Fruit fly (Drosophila melanogaster) whole organism, embryonic: Measurements from ENCODE around the gene lilli.

ENCODE experiments used
- ATbp ChIP-seq: fragments of 200-800 bp; sonication (Bioruptor generic); optimal IDR thresholded peaks from 2 replicates; lab custom pipeline; 2017; ENCODE audit warnings: missing biosample characterization, mild to moderate bottlenecking, missing genetic modification characterization, missing genetic modification reagents
- Atf3 ChIP-seq: fragments of 200-800 bp; sonication (Bioruptor generic); optimal IDR thresholded peaks from 3 replicates; lab custom pipeline; 2016; ENCODE audit warnings: missing biosample characterization, missing genetic modification characterization
- CG10321 ChIP-seq: fragments of 200-800 bp; sonication (Bioruptor generic); IDR thresholded peaks from 2 replicates; pipeline ENCODE4 v1.3.6; 2022; ENCODE audit warnings: missing biosample characterization, missing genetic modification characterization
- CG10565 ChIP-seq: fragments of 200-800 bp; sonication (Bioruptor generic); optimal IDR thresholded peaks from 3 replicates; lab custom pipeline; 2016; ENCODE audit warnings: missing biosample characterization, mild to moderate bottlenecking, missing genetic modification characterization
- CG10979 ChIP-seq: fragments of 200-800 bp; sonication (Bioruptor generic); optimal IDR thresholded peaks from 2 replicates; lab custom pipeline; 2018; ENCODE audit warnings: missing biosample characterization, mild to moderate bottlenecking, missing genetic modification characterization, moderate library complexity
- CG11456 ChIP-seq: fragments of 200-800 bp; sonication (Bioruptor generic); IDR thresholded peaks from 3 replicates; pipeline ENCODE4 v1.3.6; 2022; ENCODE audit warnings: missing biosample characterization, missing genetic modification characterization
- CG13894 ChIP-seq: fragments of 200-800 bp; sonication (Bioruptor generic); optimal IDR thresholded peaks from 3 replicates; lab custom pipeline; 2018; ENCODE audit warnings: missing biosample characterization, mild to moderate bottlenecking, missing genetic modification characterization, moderate library complexity
- CG14965 ChIP-seq: fragments of 200-800 bp; sonication (Bioruptor generic); optimal IDR thresholded peaks from 2 replicates; lab custom pipeline; 2016; ENCODE audit warnings: missing biosample characterization, missing genetic modification characterization, borderline replicate concordance
- CG15011 ChIP-seq: fragments of 200-800 bp; sonication (Bioruptor generic); optimal IDR thresholded peaks from 3 replicates; lab custom pipeline; 2018; ENCODE audit warnings: missing biosample characterization, mild to moderate bottlenecking, missing genetic modification characterization
- CG15269 ChIP-seq: fragments of 200-800 bp; sonication (Bioruptor generic); optimal IDR thresholded peaks from 2 replicates; lab custom pipeline; 2018; ENCODE audit warnings: missing biosample characterization, mild to moderate bottlenecking, missing genetic modification characterization, moderate library complexity
- CG1647 ChIP-seq: fragments of 200-800 bp; sonication (Bioruptor generic); optimal IDR thresholded peaks from 3 replicates; lab custom pipeline; 2016; ENCODE audit warnings: missing biosample characterization, missing genetic modification characterization
- CG17568 ChIP-seq: fragments of 200-800 bp; sonication (Bioruptor generic); optimal IDR thresholded peaks from 2 replicates; lab custom pipeline; 2018; ENCODE audit warnings: missing biosample characterization, mild to moderate bottlenecking, missing genetic modification characterization, moderate library complexity
- CG17829 ChIP-seq: fragments of 200-800 bp; optimal IDR thresholded peaks from 2 replicates; lab custom pipeline; 2019; ENCODE audit warnings: missing biosample characterization, mild to moderate bottlenecking, missing genetic modification characterization, moderate library complexity
- CG2875 ChIP-seq: fragments of 200-800 bp; sonication (Bioruptor generic); optimal IDR thresholded peaks from 2 replicates; lab custom pipeline; 2017; ENCODE audit warnings: missing biosample characterization, mild to moderate bottlenecking, missing genetic modification characterization, missing genetic modification reagents
- CG30403 ChIP-seq: fragments of 200-800 bp; sonication (Bioruptor generic); optimal IDR thresholded peaks from 3 replicates; lab custom pipeline; 2016; ENCODE audit warnings: missing biosample characterization, missing genetic modification characterization
- CG6813 ChIP-seq: fragments of 200-800 bp; sonication (Bioruptor generic); optimal IDR thresholded peaks from 2 replicates; lab custom pipeline; 2017; ENCODE audit warnings: missing biosample characterization, missing genetic modification characterization, mild to moderate bottlenecking, moderate library complexity, missing genetic modification reagents
- CG7556 ChIP-seq: fragments of 200-800 bp; sonication (Bioruptor generic); optimal IDR thresholded peaks from 2 replicates; lab custom pipeline; 2017; ENCODE audit warnings: missing biosample characterization, mild to moderate bottlenecking, missing genetic modification characterization
- CG7786 ChIP-seq: fragments of 200-800 bp; sonication (Bioruptor generic); optimal IDR thresholded peaks from 2 replicates; lab custom pipeline; 2016; ENCODE audit warnings: missing biosample characterization, missing genetic modification characterization
- CG8089 ChIP-seq: fragments of 200-800 bp; sonication (Bioruptor generic); optimal IDR thresholded peaks from 3 replicates; lab custom pipeline; 2016; ENCODE audit warnings: missing biosample characterization, missing genetic modification characterization
- CG8478 ChIP-seq: fragments of >200 bp; optimal IDR thresholded peaks from 2 replicates; lab custom pipeline; 2018
- CG8765 ChIP-seq: fragments of 200-800 bp; sonication (Bioruptor generic); IDR thresholded peaks from 2 replicates; pipeline ENCODE4 v1.3.6; 2022; ENCODE audit warnings: missing biosample characterization, missing genetic modification characterization
- D19B ChIP-seq: fragments of 200-800 bp; sonication (Bioruptor generic); optimal IDR thresholded peaks from 2 replicates; lab custom pipeline; 2017; ENCODE audit warnings: missing biosample characterization, mild to moderate bottlenecking, missing genetic modification characterization
- Dll ChIP-seq: fragments of 200-800 bp; sonication (Bioruptor generic); IDR thresholded peaks from 4 replicates; pipeline ENCODE4 v1.3.6; 2022; ENCODE audit warnings: missing biosample characterization, missing genetic modification characterization; ENCODE audit not compliant: partially characterized antibody
- Eip74EF ChIP-seq, 2 experiments: fragments of 200-800 bp in 1 of 2; fragments of >200 bp in 1 of 2; sonication (Bioruptor generic) in 1 of 2; optimal IDR thresholded peaks; 2 replicates each; lab custom pipeline; 2017 to 2019; ENCODE audit warnings: missing biosample characterization in 2 of 2, missing genetic modification characterization in 2 of 2, mild to moderate bottlenecking in 1 of 2, moderate library complexity in 1 of 2
- Hr3 ChIP-seq: fragments of 200-800 bp; sonication (Bioruptor generic); optimal IDR thresholded peaks from 3 replicates; lab custom pipeline; 2016; ENCODE audit warnings: missing biosample characterization, missing genetic modification characterization
- Lhr ChIP-seq: fragments of 200-800 bp; sonication (Bioruptor generic); optimal IDR thresholded peaks from 3 replicates; lab custom pipeline; 2017; ENCODE audit warnings: mild to moderate bottlenecking, missing biosample characterization, missing genetic modification reagents, missing genetic modification characterization
- Six4 ChIP-seq: fragments of 200-800 bp; sonication (Bioruptor generic); optimal IDR thresholded peaks from 2 replicates; lab custom pipeline; 2016; ENCODE audit warnings: missing biosample characterization, missing genetic modification characterization
- abd-A ChIP-seq: fragments of 200-800 bp; sonication (Bioruptor generic); optimal IDR thresholded peaks from 3 replicates; lab custom pipeline; 2019; ENCODE audit warnings: missing biosample characterization, mild to moderate bottlenecking, missing genetic modification characterization, moderate library complexity
- amos ChIP-seq: fragments of 200-800 bp; sonication (Bioruptor generic); IDR thresholded peaks from 2 replicates; pipeline ENCODE4 v1.3.6; 2022; ENCODE audit warnings: missing biosample characterization, missing genetic modification characterization; ENCODE audit not compliant: partially characterized antibody
- az2 ChIP-seq: fragments of 200-800 bp; sonication (Bioruptor generic); optimal IDR thresholded peaks from 3 replicates; lab custom pipeline; 2016; ENCODE audit warnings: missing biosample characterization, missing genetic modification characterization
- cad ChIP-seq: fragments of >200 bp; optimal IDR thresholded peaks from 2 replicates; lab custom pipeline; 2017; ENCODE audit warnings: missing biosample characterization, missing genetic modification characterization
- cato ChIP-seq: fragments of 200-800 bp; sonication (Bioruptor generic); optimal IDR thresholded peaks from 2 replicates; lab custom pipeline; 2016; ENCODE audit warnings: missing biosample characterization, missing genetic modification characterization, borderline replicate concordance
- chinmo ChIP-seq: fragments of 200-800 bp; sonication (Bioruptor generic); IDR thresholded peaks from 4 replicates; pipeline ENCODE4 v1.3.6; 2022; ENCODE audit warnings: missing biosample characterization, missing genetic modification characterization; ENCODE audit not compliant: partially characterized antibody
- chn ChIP-seq: fragments of 200-800 bp; sonication (Bioruptor generic); optimal IDR thresholded peaks from 2 replicates; lab custom pipeline; 2016; ENCODE audit warnings: missing biosample characterization, missing genetic modification characterization
- corto ChIP-seq: fragments of 200-800 bp; sonication (Bioruptor generic); optimal IDR thresholded peaks from 2 replicates; lab custom pipeline; 2016; ENCODE audit warnings: missing biosample characterization, mild to moderate bottlenecking, missing genetic modification characterization, moderate library complexity
- ewg ChIP-seq: fragments of 200-800 bp; sonication (Bioruptor generic); optimal IDR thresholded peaks from 3 replicates; lab custom pipeline; 2017; ENCODE audit warnings: mild to moderate bottlenecking, missing biosample characterization, missing genetic modification reagents, missing genetic modification characterization
- gt ChIP-seq: fragments of 200-800 bp; sonication (Bioruptor generic); IDR thresholded peaks from 2 replicates; pipeline ENCODE4 v1.3.6; 2022; ENCODE audit warnings: missing biosample characterization, missing genetic modification characterization
- jing ChIP-seq: fragments of 200-800 bp; sonication (Bioruptor generic); optimal IDR thresholded peaks from 2 replicates; lab custom pipeline; 2018; ENCODE audit warnings: missing biosample characterization, mild to moderate bottlenecking, missing genetic modification characterization
- jumu ChIP-seq: fragments of 200-800 bp; sonication (Bioruptor generic); optimal IDR thresholded peaks from 3 replicates; lab custom pipeline; 2016; ENCODE audit warnings: missing biosample characterization, missing genetic modification characterization
- mld ChIP-seq: fragments of 200-800 bp; sonication (Bioruptor generic); IDR thresholded peaks from 3 replicates; pipeline ENCODE4 v1.3.6; 2022; ENCODE audit warnings: missing biosample characterization, missing genetic modification characterization; ENCODE audit not compliant: partially characterized antibody
- peb ChIP-seq: fragments of 200-800 bp; sonication (Bioruptor generic); IDR thresholded peaks from 2 replicates; pipeline ENCODE4 v1.3.6; 2022; ENCODE audit warnings: missing biosample characterization, missing genetic modification characterization
- ranshi ChIP-seq: fragments of 200-800 bp; sonication (Bioruptor generic); IDR thresholded peaks from 2 replicates; pipeline ENCODE4 v1.3.6; 2022; ENCODE audit warnings: missing biosample characterization, missing genetic modification characterization
- sc ChIP-seq, 3 experiments: fragments of >200 bp in 2 of 3; fragments of 200-800 bp in 1 of 3; sonication (Bioruptor generic) in 1 of 3; optimal IDR thresholded peaks; 2 replicates in 2 of 3; 3 replicates in 1 of 3; lab custom pipeline; 2017; ENCODE audit warnings: mild to moderate bottlenecking in 1 of 3, missing biosample characterization in 1 of 3, missing genetic modification characterization in 1 of 3, missing genetic modification reagents in 1 of 3
- seq ChIP-seq: fragments of 200-800 bp; sonication (Bioruptor generic); IDR thresholded peaks from 2 replicates; pipeline ENCODE4 v1.3.6; 2022; ENCODE audit warnings: missing biosample characterization, missing genetic modification characterization
- sna ChIP-seq: fragments of 200-800 bp; sonication (Bioruptor generic); IDR thresholded peaks from 2 replicates; pipeline ENCODE4 v1.3.6; 2022; ENCODE audit warnings: missing biosample characterization, missing genetic modification characterization; ENCODE audit not compliant: partially characterized antibody
- stc ChIP-seq: fragments of 200-800 bp; sonication (Bioruptor generic); IDR thresholded peaks from 2 replicates; pipeline ENCODE4 v1.3.6; 2022; ENCODE audit warnings: missing biosample characterization, missing genetic modification characterization
- tup ChIP-seq: fragments of 200-800 bp; sonication (Bioruptor generic); optimal IDR thresholded peaks from 2 replicates; lab custom pipeline; 2016; ENCODE audit warnings: missing biosample characterization, mild to moderate bottlenecking, missing genetic modification characterization, moderate library complexity
- usp ChIP-seq: fragments of >200 bp; optimal IDR thresholded peaks from 2 replicates; lab custom pipeline; 2017; ENCODE audit warnings: missing biosample characterization, missing genetic modification characterization
- zen2 ChIP-seq: fragments of 200-800 bp; sonication (Bioruptor generic); IDR thresholded peaks from 3 replicates; pipeline ENCODE4 v1.3.6; 2022; ENCODE audit warnings: missing biosample characterization, missing genetic modification characterization; ENCODE audit not compliant: partially characterized antibody
- zfh1 ChIP-seq: fragments of 200-800 bp; sonication (Bioruptor generic); IDR thresholded peaks from 3 replicates; pipeline ENCODE4 v1.3.6; 2022; ENCODE audit warnings: missing biosample characterization, missing genetic modification characterization

lilli gene

dm6 chr2L:2993236-2993635 is 107.5 kb downstream of the lilli start (continued):
- TF ChIP-seq CG8089 (GFP tag; lab: Kevin White, UChicago) = no peak
- no peak for TF ChIP-seq CG13894 (tag; lab: Kevin White, UChicago)
- no peak for TF ChIP-seq CG15269
- no peak for TF ChIP-seq CG15011 (GFP tag; lab: Kevin White, UChicago)
- no peak for TF ChIP-seq CG10979 (tag; lab: Kevin White, UChicago)
- TF ChIP-seq usp = no peak
- TF ChIP-seq mld = 0 out of 3 replicates have a peak, but pooled peaks have one; percentile 7
- TF ChIP-seq Atf3 (GFP tag; lab: Kevin White, UChicago) = no peak
- no peak for TF ChIP-seq seq (GFP tag; lab: Robert Waterston, UW)
- no peak for TF ChIP-seq CG7556
- TF ChIP-seq ranshi (GFP tag; lab: Robert Waterston, UW) = no peak
- TF ChIP-seq CG6813 (GFP tag; lab: Kevin White, UChicago) = peak; percentile 10
- no peak for TF ChIP-seq CG30403 (GFP tag; lab: Kevin White, UChicago)
- TF ChIP-seq CG17568 = no peak
- no peak for TF ChIP-seq tup (GFP tag; lab: Kevin White, UChicago)
- TF ChIP-seq Six4 (GFP tag; lab: Kevin White, UChicago) = no peak
- TF ChIP-seq cad (GFP tag; lab: Kevin White, UChicago) = no peak
- no peak for TF ChIP-seq gt (GFP tag; lab: Robert Waterston, UW)
- TF ChIP-seq jing (GFP tag; lab: Kevin White, UChicago) = no peak
- TF ChIP-seq jumu = no peak
- TF ChIP-seq CG17829 = no peak
- TF ChIP-seq stc (GFP tag; lab: Robert Waterston, UW) = no peak
- no peak for TF ChIP-seq cato
- no peak for TF ChIP-seq CG11456
- TF ChIP-seq CG2875 (GFP tag; lab: Kevin White, UChicago) = no peak
- no peak for TF ChIP-seq sna (GFP tag; lab: Robert Waterston, UW)
- TF ChIP-seq Hr3 (GFP tag; lab: Kevin White, UChicago) = no peak
- no peak for TF ChIP-seq CG8478 (lab: Kevin White, UChicago)
- no peak for TF ChIP-seq zen2
- TF ChIP-seq corto (GFP tag; lab: Kevin White, UChicago) = no peak
- no peak for TF ChIP-seq chn (GFP tag; lab: Kevin White, UChicago)
- TF ChIP-seq amos (GFP tag; lab: Robert Waterston, UW) = no peak
- TF ChIP-seq az2 (GFP tag; lab: Kevin White, UChicago) = no peak
- no peak for TF ChIP-seq Lhr (GFP tag; lab: Kevin White, UChicago)
- no peak for TF ChIP-seq abd-A (tag; lab: Kevin White, UChicago)
- no peak for TF ChIP-seq zfh1 (GFP tag; lab: Robert Waterston, UW)
- TF ChIP-seq CG7786 (GFP tag; lab: Kevin White, UChicago) = no peak
- TF ChIP-seq CG10321 (GFP tag; lab: Robert Waterston, UW) = no peak
- TF ChIP-seq Eip74EF (GFP tag; optimal IDR thresholded peaks at IDR 0.05; lab: Kevin White, UChicago) = no peak
- no peak for TF ChIP-seq CG10565 (GFP tag; lab: Kevin White, UChicago)
- peak; percentile 14; the same call in 1 of the 4 replicates for TF ChIP-seq chinmo
- no peak for TF ChIP-seq CG8765
- no peak for TF ChIP-seq CG1647 (GFP tag; lab: Kevin White, UChicago)
- TF ChIP-seq ewg (GFP tag; lab: Kevin White, UChicago) = no peak
- TF ChIP-seq CG14965 (GFP tag; lab: Kevin White, UChicago) = no peak
- TF ChIP-seq peb (GFP tag; lab: Robert Waterston, UW) = no peak
- TF ChIP-seq Dll = no peak
- no peak for TF ChIP-seq sc (optimal IDR thresholded peaks at IDR 0.05; lab: Kevin White, UChicago)
- no peak for TF ChIP-seq sc (GFP tag; optimal IDR thresholded peaks at IDR 0.05; lab: Kevin White, UChicago)
- TF ChIP-seq D19B = no peak
- no peak for TF ChIP-seq ATbp (GFP tag; lab: Kevin White, UChicago)
